Fruit fly (Drosophila melanogaster): Measurements from ENCODE around the gene yip7.

The yip7 gene

DNA sequence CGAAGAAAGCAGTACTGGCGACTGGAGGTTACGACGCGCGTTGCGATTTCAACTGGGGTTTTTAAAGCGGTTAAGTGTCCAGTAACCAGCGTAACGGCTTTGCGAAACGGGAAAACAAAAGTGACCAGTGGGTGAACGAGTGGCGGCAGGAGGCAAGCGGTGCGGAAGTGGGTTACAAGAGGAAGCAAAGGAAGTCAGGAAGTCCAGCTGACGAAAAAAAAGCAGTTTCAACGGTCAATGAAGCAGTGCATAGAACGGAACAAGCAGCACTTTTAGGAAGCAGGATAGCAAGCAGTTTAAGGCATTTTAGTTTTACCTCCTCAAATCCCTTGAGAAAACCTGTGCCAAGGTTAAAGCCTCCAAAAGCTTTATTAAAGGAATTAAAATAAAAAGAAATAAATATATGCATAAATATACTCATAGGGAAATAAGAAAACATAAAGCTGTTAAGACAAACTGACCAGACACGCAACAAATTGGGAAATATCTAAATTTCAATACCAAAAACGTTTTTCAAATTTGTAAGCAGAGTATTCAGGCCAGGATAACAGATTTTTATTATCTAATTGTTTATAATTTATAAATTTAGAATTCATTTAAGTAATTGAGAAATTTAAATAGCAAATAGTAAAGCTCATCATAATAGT lies 24.2 kb downstream of the yip7 start, which contains the start of gene CG6592 (continued):
- TF ChIP-seq Ada2b (GFP tag; IDR thresholded peaks at IDR 0.05): no peak
- peak; percentile 14 for TF ChIP-seq CG3065 (GFP tag; optimal IDR thresholded peaks at IDR 0.05)
- TF ChIP-seq sr (GFP tag; IDR thresholded peaks at IDR 0.05): no peak
- no peak for TF ChIP-seq fru (optimal IDR thresholded peaks at IDR 0.05)
- TF ChIP-seq stwl (tag; optimal IDR thresholded peaks at IDR 0.05): peak; percentile 91
- no peak for TF ChIP-seq BtbVII (GFP tag; optimal IDR thresholded peaks at IDR 0.05)
- TF ChIP-seq CG10147 (GFP tag; optimal IDR thresholded peaks at IDR 0.05): no peak
- peak; percentile 36 for TF ChIP-seq CG9609 (GFP tag; optimal IDR thresholded peaks at IDR 0.05)
- TF ChIP-seq inv (GFP tag; IDR thresholded peaks at IDR 0.05; ENCODE audit: partially characterized antibody): no peak
- no peak for TF ChIP-seq B-H1 (GFP tag; IDR thresholded peaks at IDR 0.05)
- peak; percentile 48 for TF ChIP-seq CG1602 (GFP tag; optimal IDR thresholded peaks at IDR 0.05)
- TF ChIP-seq vfl (GFP tag; optimal IDR thresholded peaks at IDR 0.05): no peak
- no peak for TF ChIP-seq ATbp (GFP tag; optimal IDR thresholded peaks at IDR 0.05)
- TF ChIP-seq dmrt99B (tag; optimal IDR thresholded peaks at IDR 0.05): no peak
- no peak for TF ChIP-seq scrt (GFP tag; optimal IDR thresholded peaks at IDR 0.05)
- TF ChIP-seq CG1529 (GFP tag; optimal IDR thresholded peaks at IDR 0.05): peak; percentile 13
- TF ChIP-seq CG10431 (GFP tag; optimal IDR thresholded peaks at IDR 0.05): peak; percentile 3
- TF ChIP-seq Bgb (GFP tag; IDR thresholded peaks at IDR 0.05; ENCODE audit: partially characterized antibody): no peak
- TF ChIP-seq CG2120 (GFP tag; optimal IDR thresholded peaks at IDR 0.05): no peak
- TF ChIP-seq Abd-B (GFP tag; optimal IDR thresholded peaks at IDR 0.05): peak; percentile 24
- no peak for TF ChIP-seq Hr39 (optimal IDR thresholded peaks at IDR 0.05)
- TF ChIP-seq HmgZ (tag; optimal IDR thresholded peaks at IDR 0.05): no peak
- TF ChIP-seq CG9215 (GFP tag; IDR thresholded peaks at IDR 0.05): no peak
- TF ChIP-seq D19B (GFP tag; optimal IDR thresholded peaks at IDR 0.05): no peak
- TF ChIP-seq CG16863 (GFP tag; optimal IDR thresholded peaks at IDR 0.05): peak; percentile 24
- TF ChIP-seq Kr (GFP tag; optimal IDR thresholded peaks at IDR 0.05): peak; percentile 68
- TF ChIP-seq chif (GFP tag; optimal IDR thresholded peaks at IDR 0.05): peak; percentile 36 to 77
- peak; percentile 49; the same call in 1 of the 2 replicates for TF ChIP-seq CG10959 (GFP tag; IDR thresholded peaks at IDR 0.05)
- peak; percentile 11 for TF ChIP-seq BEAF-32 (GFP tag; optimal IDR thresholded peaks at IDR 0.05)
- no peak for TF ChIP-seq CG4854 (GFP tag; optimal IDR thresholded peaks at IDR 0.05)
- TF ChIP-seq MESR4 (GFP tag; optimal IDR thresholded peaks at IDR 0.05): no peak
- TF ChIP-seq schlank (tag; optimal IDR thresholded peaks at IDR 0.05): no peak
- TF ChIP-seq abd-A (tag; optimal IDR thresholded peaks at IDR 0.05): no peak
- TF ChIP-seq CG15073 (GFP tag; optimal IDR thresholded peaks at IDR 0.05): no peak
- peak; percentile 59 for TF ChIP-seq nmo (GFP tag; optimal IDR thresholded peaks at IDR 0.05)
- no peak for TF ChIP-seq crol (GFP tag; IDR thresholded peaks at IDR 0.05)
- peak; percentile 70; the same call in 1 of the 2 replicates for TF ChIP-seq chm (GFP tag; IDR thresholded peaks at IDR 0.05)
- no peak for TF ChIP-seq eyg (GFP tag; optimal IDR thresholded peaks at IDR 0.05)
- TF ChIP-seq CG7928 (GFP tag; optimal IDR thresholded peaks at IDR 0.05): no peak
- TF ChIP-seq CG17186 (GFP tag; optimal IDR thresholded peaks at IDR 0.05): no peak
- no peak for TF ChIP-seq Fer3 (tag; optimal IDR thresholded peaks at IDR 0.05)
- peak; percentile 20 for TF ChIP-seq Ssrp (tag; optimal IDR thresholded peaks at IDR 0.05)
- no peak for TF ChIP-seq ase (GFP tag; IDR thresholded peaks at IDR 0.05)
- peak; percentile 79 for TF ChIP-seq CG16815 (GFP tag; optimal IDR thresholded peaks at IDR 0.05)
- no peak for TF ChIP-seq ham (GFP tag; IDR thresholded peaks at IDR 0.05)
- TF ChIP-seq CG30020 (tag; optimal IDR thresholded peaks at IDR 0.05): no peak
- TF ChIP-seq HLH4C (GFP tag; IDR thresholded peaks at IDR 0.05; ENCODE audit: partially characterized antibody): no peak
- TF ChIP-seq Xrp1 (GFP tag; IDR thresholded peaks at IDR 0.05): no peak
- no peak for TF ChIP-seq dysf (GFP tag; IDR thresholded peaks at IDR 0.05)
- no peak for TF ChIP-seq fd3F (GFP tag; optimal IDR thresholded peaks at IDR 0.05)
